Worm (Caenorhabditis elegans) whole organism, L4/young adult: ENCODE measurements around the gene F57B1.5.

ENCODE experiments used
- dao-5 ChIP-seq: sonication (generic microtip); optimal IDR thresholded peaks from 2 replicates; lab custom pipeline; 2016; ENCODE audit warnings: missing genotype, missing genetic modification characterization, moderate library complexity, missing compliant biosample characterization
- him-1 ChIP-seq: sonication (generic microtip); optimal IDR thresholded peaks from 2 replicates; lab custom pipeline; 2016; ENCODE audit warnings: missing genotype, missing genetic modification reagents, missing genetic modification characterization, missing compliant biosample characterization

DNA sequence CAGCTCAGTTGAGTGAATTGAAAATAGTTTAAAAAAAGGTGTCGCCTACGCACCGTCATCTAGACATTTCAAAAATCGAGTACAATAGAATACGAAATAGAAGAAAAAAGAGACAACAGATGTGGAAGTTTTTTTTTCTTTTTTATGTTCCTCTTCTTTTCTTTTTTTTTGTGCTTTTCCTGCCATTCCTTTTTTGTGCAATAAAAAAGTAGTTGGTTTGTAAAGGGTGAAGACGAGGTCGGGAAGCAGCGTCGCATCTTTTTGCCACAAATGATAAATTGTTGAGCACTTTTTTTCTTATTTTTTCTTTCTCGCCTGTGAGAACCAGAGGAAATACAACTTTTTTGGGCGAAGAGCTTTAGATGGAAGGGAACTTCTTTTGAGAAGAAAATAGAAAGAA is 1.0 kb upstream of the F57B1.5 start:
- TF ChIP-seq dao-5 (no peak), him-1 (no peak)
